Worm (Caenorhabditis elegans) whole organism, L1 larva: ENCODE data around the gene Y51B9A.9.

Experiments used
- aly-2 ChIP-seq: fragments of 150-350 bp; optimal IDR thresholded peaks from 2 replicates; lab custom pipeline; 2014; ENCODE audit warnings: missing biosample characterization, missing genetic modification characterization
- blmp-1 ChIP-seq: fragments of 150-350 bp; optimal IDR thresholded peaks from 2 replicates; lab custom pipeline; 2014; ENCODE audit warnings: missing biosample characterization, missing genetic modification characterization
- ceh-63 ChIP-seq: fragments of 200-800 bp; sonication (Bioruptor generic); optimal IDR thresholded peaks from 2 replicates; lab custom pipeline; 2018; ENCODE audit warnings: mild to moderate bottlenecking, missing genetic modification characterization, missing compliant biosample characterization
- ceh-8 ChIP-seq: fragments of 200-800 bp; sonication (Bioruptor generic); optimal IDR thresholded peaks from 2 replicates; lab custom pipeline; 2018; ENCODE audit warnings: mild to moderate bottlenecking, missing genetic modification characterization, moderate library complexity, missing compliant biosample characterization
- ceh-90 ChIP-seq: sonication (generic microtip); optimal IDR thresholded peaks from 2 replicates; lab custom pipeline; 2016; ENCODE audit warnings: missing genetic modification characterization, missing compliant biosample characterization
- ces-1 ChIP-seq: fragments of 150-350 bp; optimal IDR thresholded peaks from 2 replicates; lab custom pipeline; 2014; ENCODE audit warnings: missing biosample characterization, missing genetic modification reagents, missing genetic modification characterization
- dsc-1 ChIP-seq: sonication (generic microtip); optimal IDR thresholded peaks from 2 replicates; lab custom pipeline; 2016; ENCODE audit warnings: mild to moderate bottlenecking, missing genetic modification characterization, missing compliant biosample characterization
- efl-1 ChIP-seq, 4 experiments: fragments of 150-350 bp; optimal IDR thresholded peaks in 3 of 4; peaks in 1 of 4; 1 replicate in 1 of 4; 2 replicates in 3 of 4; lab custom pipeline; 2014; ENCODE audit warnings: missing biosample characterization in 2 of 4, missing genetic modification characterization in 2 of 4, missing genetic modification reagents in 2 of 4
- efl-3 ChIP-seq: fragments of 200-800 bp; sonication (Bioruptor generic); optimal IDR thresholded peaks from 2 replicates; lab custom pipeline; 2018; ENCODE audit warnings: mild to moderate bottlenecking, missing genetic modification characterization, missing compliant biosample characterization
- egl-27 ChIP-seq, 2 experiments: fragments of 150-350 bp in 1 of 2; sonication (generic microtip); optimal IDR thresholded peaks; 3 replicates each; lab custom pipeline; 2017 to 2018; ENCODE audit warnings: missing biosample characterization in 2 of 2, missing genetic modification characterization in 2 of 2, missing genetic modification reagents in 2 of 2
- elt-3 ChIP-seq, 6 experiments: fragments of 150-350 bp in 1 of 6; sonication (generic microtip); optimal IDR thresholded peaks; 2 replicates each; lab custom pipeline; 2017 to 2018; ENCODE audit warnings: missing biosample characterization in 6 of 6, missing genetic modification characterization in 6 of 6, inconsistent platforms in 1 of 6
- ets-5 ChIP-seq: fragments of 200-800 bp; sonication (Bioruptor generic); IDR thresholded peaks from 2 replicates; pipeline ENCODE4 v1.3.6; 2022; ENCODE audit warnings: missing genetic modification characterization, missing compliant biosample characterization
- fkh-10 ChIP-seq: sonication (generic microtip); optimal IDR thresholded peaks from 2 replicates; lab custom pipeline; 2017; ENCODE audit warnings: missing biosample characterization, missing genetic modification reagents, missing genetic modification characterization
- fkh-4 ChIP-seq: sonication (generic microtip); optimal IDR thresholded peaks from 2 replicates; lab custom pipeline; 2016; ENCODE audit warnings: missing compliant biosample characterization, missing genetic modification characterization, borderline replicate concordance
- fkh-8 ChIP-seq: sonication (generic microtip); optimal IDR thresholded peaks from 2 replicates; lab custom pipeline; 2016; ENCODE audit warnings: mild to moderate bottlenecking, missing genetic modification characterization, missing compliant biosample characterization
- hlh-4 ChIP-seq: sonication (generic microtip); optimal IDR thresholded peaks from 2 replicates; lab custom pipeline; 2016; ENCODE audit warnings: mild to moderate bottlenecking, missing genetic modification characterization, missing compliant biosample characterization
- lin-13 ChIP-seq: fragments of 150-350 bp; optimal IDR thresholded peaks from 2 replicates; lab custom pipeline; 2014; ENCODE audit warnings: missing biosample characterization, missing genetic modification reagents, missing genetic modification characterization
- lin-14 ChIP-seq: fragments of 200-800 bp; sonication (Bioruptor generic); optimal IDR thresholded peaks from 2 replicates; lab custom pipeline; 2018; ENCODE audit warnings: mild to moderate bottlenecking, missing genetic modification characterization, moderate library complexity, missing compliant biosample characterization
- lin-35 ChIP-seq, 2 experiments: fragments of 150-350 bp; optimal IDR thresholded peaks; 2 replicates each; lab custom pipeline; 2014; ENCODE audit warnings: missing biosample characterization in 2 of 2, missing genetic modification characterization in 2 of 2, missing genetic modification reagents in 2 of 2
- lsy-2 ChIP-seq, 2 experiments: fragments of 150-350 bp; optimal IDR thresholded peaks; 2 replicates each; lab custom pipeline; 2014; ENCODE audit warnings: missing biosample characterization in 2 of 2, missing genetic modification characterization in 2 of 2
- mdl-1 ChIP-seq, 2 experiments: fragments of 150-350 bp; optimal IDR thresholded peaks; 2 replicates each; lab custom pipeline; 2014 to 2017; ENCODE audit warnings: missing biosample characterization in 2 of 2, missing genetic modification characterization in 2 of 2, inconsistent platforms in 1 of 2
- nhr-20 ChIP-seq: sonication (generic microtip); optimal IDR thresholded peaks from 2 replicates; lab custom pipeline; 2016; ENCODE audit warnings: mild to moderate bottlenecking, missing genetic modification characterization, missing compliant biosample characterization
- nhr-47 ChIP-seq: sonication (generic microtip); optimal IDR thresholded peaks from 2 replicates; lab custom pipeline; 2016; ENCODE audit warnings: mild to moderate bottlenecking, missing genetic modification characterization, moderate library complexity, missing compliant biosample characterization
- nhr-71 ChIP-seq: sonication (generic microtip); optimal IDR thresholded peaks from 2 replicates; lab custom pipeline; 2016; ENCODE audit warnings: mild to moderate bottlenecking, missing genetic modification characterization, moderate library complexity, missing compliant biosample characterization
- nhr-85 ChIP-seq: sonication (generic microtip); peaks from one replicate; lab custom pipeline; 2016; ENCODE audit warnings: missing genetic modification characterization, inconsistent platforms, missing compliant biosample characterization
- pax-3 ChIP-seq: fragments of 200-800 bp; sonication (Bioruptor generic); optimal IDR thresholded peaks from 2 replicates; lab custom pipeline; 2018; ENCODE audit warnings: mild to moderate bottlenecking, missing genetic modification characterization, moderate library complexity, missing compliant biosample characterization
- snu-23 ChIP-seq: sonication (generic microtip); optimal IDR thresholded peaks from 2 replicates; lab custom pipeline; 2016; ENCODE audit warnings: missing genetic modification characterization, missing compliant biosample characterization
- sup-37 ChIP-seq: fragments of 200-800 bp; sonication (Bioruptor generic); optimal IDR thresholded peaks from 2 replicates; lab custom pipeline; 2018; ENCODE audit warnings: mild to moderate bottlenecking, missing genetic modification characterization, missing compliant biosample characterization
- tlp-1 ChIP-seq: fragments of 150-350 bp; optimal IDR thresholded peaks from 2 replicates; lab custom pipeline; 2014; ENCODE audit warnings: missing biosample characterization, missing genetic modification characterization
- unc-130 ChIP-seq: fragments of 150-350 bp; optimal IDR thresholded peaks from 2 replicates; lab custom pipeline; 2017; ENCODE audit warnings: missing biosample characterization, missing genetic modification characterization, inconsistent platforms
- xbp-1 ChIP-seq: sonication (generic microtip); optimal IDR thresholded peaks from 2 replicates; lab custom pipeline; 2016; ENCODE audit warnings: missing genetic modification characterization, missing compliant biosample characterization
- zip-4 ChIP-seq: fragments of 200-800 bp; sonication (Bioruptor generic); optimal IDR thresholded peaks from 2 replicates; lab custom pipeline; 2018; ENCODE audit warnings: mild to moderate bottlenecking, missing genetic modification characterization, moderate library complexity, missing compliant biosample characterization

Gene Y51B9A.9

ce11 chrII:9438227-9438626 lies 40.8 kb upstream of the Y51B9A.9 start, which contains the start of gene chil-13:
TSS of gene chil-13 (minus strand) at chrII:9438327.
- TF ChIP-seq sup-37: no peak
- no peak for TF ChIP-seq ces-1 (GFP tag; lab: Kevin White, UChicago)
- peak; percentile 9 for TF ChIP-seq blmp-1 (tag; lab: Kevin White, UChicago)
- peak in 1 of 2 experiments; percentile 0 for TF ChIP-seq lin-35 (GFP tag; optimal IDR thresholded peaks at IDR 0.05; lab: Kevin White, UChicago)
- TF ChIP-seq elt-3 (tag; optimal IDR thresholded peaks at IDR 0.05; lab: Kevin White, UChicago): peak in 1 of 6 experiments; percentile 33
- no peak for TF ChIP-seq fkh-4 (tag; lab: Kevin White, UChicago)

DNA sequence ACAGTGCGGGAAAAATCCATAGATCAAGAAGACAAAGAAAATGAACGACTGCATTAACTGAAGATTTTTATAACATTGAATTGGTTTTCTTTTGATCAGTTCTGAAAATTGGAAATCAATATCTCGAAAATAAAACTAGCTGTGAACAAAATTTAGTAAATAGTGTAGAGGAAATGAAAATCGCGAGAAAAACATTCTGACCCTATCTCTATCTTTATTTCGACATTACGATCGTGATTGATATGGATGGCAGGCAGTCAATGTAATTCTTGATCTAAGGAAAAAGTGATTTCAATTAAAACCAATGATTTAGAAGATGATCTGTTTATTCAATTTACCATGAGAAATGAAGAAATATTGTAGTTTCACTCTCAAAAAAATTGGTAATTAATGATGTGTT lies 38.6 kb upstream of the Y51B9A.9 start, which contains the start of gene kin-16:
Gene kin-16, minus strand, starts transcription at position 101 of the 400 bp plus-strand sequence.
- TF ChIP-seq tlp-1 (tag; lab: Kevin White, UChicago) (no peak), egl-27 (tag; optimal IDR thresholded peaks at IDR 0.05; lab: Kevin White, UChicago) (no peak), efl-1 (optimal IDR thresholded peaks at IDR 0.05; lab: Kevin White, UChicago) (no peak), efl-1 (GFP tag; optimal IDR thresholded peaks at IDR 0.05 in 1 of 2; lab: Kevin White, UChicago) (no peak), snu-23 (GFP tag; lab: Kevin White, UChicago) (no peak), mdl-1 (tag; optimal IDR thresholded peaks at IDR 0.05; lab: Kevin White, UChicago) (no peak), blmp-1 (tag; lab: Kevin White, UChicago) (peak; percentile 30), nhr-20 (tag; lab: Kevin White, UChicago) (peak; percentile 23), aly-2 (no peak), lin-35 (GFP tag; optimal IDR thresholded peaks at IDR 0.05; lab: Kevin White, UChicago) (no peak), nhr-85 (tag; lab: Kevin White, UChicago) (peak; percentile 52), sup-37 (no peak), elt-3 (tag; optimal IDR thresholded peaks at IDR 0.05; lab: Kevin White, UChicago) (peak in 1 of 6 experiments; percentile 46), xbp-1 (tag; lab: Kevin White, UChicago) (no peak), ceh-63 (GFP tag; lab: Kevin White, UChicago) (no peak)

ce11 chrII:9433609-9434008 lies 36.2 kb upstream of the Y51B9A.9 start, which contains the start of gene kin-15:
TSS of gene kin-15 (minus strand) at chrII:9433709.
- TF ChIP-seq fkh-10 (GFP tag; lab: Kevin White, UChicago) (no peak), efl-1 (optimal IDR thresholded peaks at IDR 0.05; lab: Kevin White, UChicago) (no peak), efl-1 (GFP tag; optimal IDR thresholded peaks at IDR 0.05 in 1 of 2; lab: Kevin White, UChicago) (peak in 1 of 2 experiments; percentile 59)

DNA sequence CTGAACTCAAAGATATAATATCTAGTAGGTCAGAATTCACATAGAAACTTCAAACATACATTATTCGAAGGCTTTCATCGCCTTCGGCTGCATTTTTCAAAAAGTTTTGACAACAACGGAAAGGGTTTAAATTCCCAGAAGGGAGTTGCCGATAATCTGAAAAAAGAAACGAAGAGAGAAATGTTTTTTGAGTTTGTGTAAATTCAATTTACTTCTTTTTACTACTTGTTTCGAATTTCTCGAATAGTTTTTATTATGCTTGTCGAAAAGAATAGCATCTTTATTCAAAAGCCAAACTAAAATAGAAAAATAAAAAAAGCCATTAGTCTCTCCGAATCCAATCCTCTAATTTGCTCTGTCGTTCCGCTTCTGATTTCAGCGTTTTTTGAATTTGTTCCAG lies 33.7 kb upstream of the Y51B9A.9 start:
- TF ChIP-seq fkh-10 (GFP tag; lab: Kevin White, UChicago): peak; percentile 33
- TF ChIP-seq nhr-71 (tag; lab: Kevin White, UChicago): no peak
- TF ChIP-seq ceh-90: no peak
- peak; percentile 58 for TF ChIP-seq lin-14 (GFP tag; lab: Kevin White, UChicago)
- TF ChIP-seq, all 84 proteins: peak for 2

DNA sequence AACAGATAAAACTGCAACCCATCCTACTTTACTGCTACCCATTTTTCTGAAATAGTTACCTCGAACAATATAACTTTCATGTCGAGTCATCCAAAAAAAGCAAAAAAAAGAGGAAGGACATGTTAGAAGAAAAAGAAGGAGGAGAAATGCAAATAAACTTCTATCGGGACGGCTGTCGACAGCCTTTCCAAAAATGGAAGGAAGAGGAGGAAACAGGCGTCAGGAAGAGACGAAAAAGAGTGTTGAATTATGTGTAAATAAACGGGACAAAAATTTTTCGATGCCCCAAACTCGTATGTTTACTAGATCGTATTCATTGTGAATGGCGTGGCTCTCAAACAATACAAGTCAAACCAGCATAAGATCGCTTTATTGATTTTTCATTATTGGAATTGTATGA lies 30.2 kb upstream of the Y51B9A.9 start, which contains the start of gene M176.5:
Gene M176.5, minus strand, starts transcription at position 101 of the 400 bp plus-strand sequence.
- TF ChIP-seq unc-130 (tag; lab: Kevin White, UChicago): no peak
- TF ChIP-seq lin-14 (GFP tag; lab: Kevin White, UChicago): peak; percentile 42
- TF ChIP-seq lsy-2 (tag; optimal IDR thresholded peaks at IDR 0.05; lab: Kevin White, UChicago): no peak
- no peak for TF ChIP-seq fkh-8 (tag; lab: Kevin White, UChicago)
- TF ChIP-seq dsc-1 (tag; lab: Kevin White, UChicago): no peak

DNA sequence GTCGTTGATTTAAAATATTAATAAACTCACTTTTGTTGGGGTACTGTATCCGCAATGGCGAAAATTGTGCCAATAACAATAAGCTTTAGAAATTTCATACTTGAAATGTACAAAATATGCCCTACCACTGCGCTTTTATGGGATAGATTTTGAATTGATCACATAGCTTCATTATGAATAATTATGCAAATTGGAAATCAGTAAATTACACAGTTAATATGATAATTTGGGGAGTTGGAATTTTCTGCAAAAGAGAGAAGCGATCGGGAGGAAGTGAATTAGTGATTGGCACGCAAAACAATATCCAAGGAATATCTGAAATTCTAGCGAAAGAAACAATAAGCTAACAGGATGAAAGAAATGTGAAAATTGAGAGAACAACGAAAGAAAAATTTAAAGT lies 28.7 kb upstream of the Y51B9A.9 start, which contains the start of gene M176.10:
Gene M176.10, minus strand, starts transcription at position 101 of the 400 bp plus-strand sequence.
- TF ChIP-seq ceh-90: no peak
- TF ChIP-seq ceh-8: no peak
- no peak for TF ChIP-seq lin-13 (GFP tag; lab: Kevin White, UChicago)
- TF ChIP-seq hlh-4 (tag; lab: Kevin White, UChicago): no peak

DNA sequence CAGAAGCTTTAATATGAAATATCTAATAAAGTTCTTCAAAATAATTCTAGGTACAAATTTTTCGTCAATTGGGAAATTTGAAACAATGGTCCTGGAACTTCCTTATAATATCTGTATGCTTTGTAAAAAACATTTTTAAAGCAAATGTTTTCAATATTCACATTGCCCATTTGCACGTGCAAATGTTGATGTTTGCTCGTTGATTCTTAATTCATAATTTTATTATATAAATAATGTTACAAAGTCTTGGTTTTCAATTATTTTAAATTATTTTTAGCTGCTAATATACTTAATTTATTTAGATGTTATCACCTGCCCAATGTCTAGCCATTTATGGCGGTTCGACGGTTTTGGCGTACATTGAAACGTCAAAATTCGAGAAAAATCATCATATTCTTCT lies 24.6 kb upstream of the Y51B9A.9 start, which contains the start of gene M176.11:
Gene M176.11, plus strand, starts transcription at position 301 of the 400 bp plus-strand sequence.
- TF ChIP-seq efl-3 (GFP tag; lab: Kevin White, UChicago) (no peak), pax-3 (tag; lab: Kevin White, UChicago) (no peak), nhr-47 (tag; lab: Kevin White, UChicago) (no peak), mdl-1 (tag; optimal IDR thresholded peaks at IDR 0.05; lab: Kevin White, UChicago) (no peak), ets-5 (GFP tag; lab: Robert Waterston, UW) (no peak), zip-4 (GFP tag; lab: Kevin White, UChicago) (no peak)
